Fruit fly (Drosophila melanogaster): Measurements from ENCODE around the gene Six4.

Six4 gene

dm6 chr3L:20771001-20771890 is 21.3 kb downstream of the Six4 start, which contains the start of the genes CG4042 and Pitslre (continued):
- TF ChIP-seq CG4424 (GFP tag; optimal IDR thresholded peaks at IDR 0.05) (peak; percentile 65), BEAF-32 (GFP tag; optimal IDR thresholded peaks at IDR 0.05) (peak; percentile 73), CG34376 (GFP tag; optimal IDR thresholded peaks at IDR 0.05) (no peak), Eip74EF (GFP tag; optimal IDR thresholded peaks at IDR 0.05) (no peak), btn (GFP tag; optimal IDR thresholded peaks at IDR 0.05) (no peak), CG4328 (GFP tag; optimal IDR thresholded peaks at IDR 0.05) (no peak), z (GFP tag; IDR thresholded peaks at IDR 0.05) (no peak), sc (optimal IDR thresholded peaks at IDR 0.05) (no peak), sc (GFP tag; optimal IDR thresholded peaks at IDR 0.05) (no peak), kay (GFP tag; optimal IDR thresholded peaks at IDR 0.05) (peak; percentile 25), en (GFP tag; optimal IDR thresholded peaks at IDR 0.05) (no peak), insv (GFP tag; optimal IDR thresholded peaks at IDR 0.05) (no peak), D19A (tag; optimal IDR thresholded peaks at IDR 0.05) (peak; percentile 37), wor (GFP tag; IDR thresholded peaks at IDR 0.05) (no peak), toy (GFP tag; IDR thresholded peaks at IDR 0.05) (no peak), CG1647 (GFP tag; optimal IDR thresholded peaks at IDR 0.05) (no peak), CG3726 (GFP tag; IDR thresholded peaks at IDR 0.05) (no peak), CG12942 (GFP tag; optimal IDR thresholded peaks at IDR 0.05) (peak; percentile 29), Sry-β (GFP tag; optimal IDR thresholded peaks at IDR 0.05) (no peak), kni (GFP tag; optimal IDR thresholded peaks at IDR 0.05) (no peak), ap (GFP tag; IDR thresholded peaks at IDR 0.05) (0 out of 2 replicates have a peak, but pooled peaks have one; percentile 23), Hey (tag; optimal IDR thresholded peaks at IDR 0.05) (no peak), Dip2 (GFP tag; IDR thresholded peaks at IDR 0.05) (no peak), nau (GFP tag; optimal IDR thresholded peaks at IDR 0.05) (no peak), CG11085 (GFP tag; IDR thresholded peaks at IDR 0.05) (no peak), cas (GFP tag; IDR thresholded peaks at IDR 0.05) (no peak), CG3281 (GFP tag; optimal IDR thresholded peaks at IDR 0.05) (no peak), grn (GFP tag; optimal IDR thresholded peaks at IDR 0.05) (no peak), CG33557 (GFP tag; optimal IDR thresholded peaks at IDR 0.05) (no peak), Neu2 (GFP tag; optimal IDR thresholded peaks at IDR 0.05; ENCODE audit: borderline replicate concordance) (no peak)

- TF ChIP-seq row (GFP tag; IDR thresholded peaks at IDR 0.05), result peak; percentile 32; the same call in 1 of the 3 replicates
- peak; percentile 68 for TF ChIP-seq Ets97D (GFP tag; optimal IDR thresholded peaks at IDR 0.05)
- TF ChIP-seq YL-1 (GFP tag; optimal IDR thresholded peaks at IDR 0.05), result peak; percentile 82
- TF ChIP-seq CG6254 (GFP tag; optimal IDR thresholded peaks at IDR 0.05), result peak; percentile 9
- TF ChIP-seq Pdp1 (GFP tag; optimal IDR thresholded peaks at IDR 0.05), result peak in 1 of 2 experiments; percentile 95
- TF ChIP-seq MESR4 (GFP tag; optimal IDR thresholded peaks at IDR 0.05), result peak; percentile 59
- TF ChIP-seq kni (GFP tag; optimal IDR thresholded peaks at IDR 0.05), result peak; percentile 70
- TF ChIP-seq nmo (GFP tag; optimal IDR thresholded peaks at IDR 0.05), result peak; percentile 8
- TF ChIP-seq NK7.1 (GFP tag; optimal IDR thresholded peaks at IDR 0.05), result no peak
- no peak for TF ChIP-seq CG6854 (GFP tag; optimal IDR thresholded peaks at IDR 0.05)
- no peak for TF ChIP-seq CG12299 (tag; optimal IDR thresholded peaks at IDR 0.05)
- no peak for TF ChIP-seq dpn (GFP tag; optimal IDR thresholded peaks at IDR 0.05)
- peak; percentile 21 for TF ChIP-seq sug (tag; optimal IDR thresholded peaks at IDR 0.05)
- peak; percentile 77 for TF ChIP-seq Nf-YC (tag; optimal IDR thresholded peaks at IDR 0.05)
- TF ChIP-seq CG2712 (tag; optimal IDR thresholded peaks at IDR 0.05), result peak; percentile 13
- peak; percentile 96 for TF ChIP-seq MBD-R2 (GFP tag; IDR thresholded peaks at IDR 0.05)
- peak; percentile 43 for TF ChIP-seq CG12659 (GFP tag; optimal IDR thresholded peaks at IDR 0.05)
- peak; percentile 27 for TF ChIP-seq CG14710 (tag; optimal IDR thresholded peaks at IDR 0.05)
- TF ChIP-seq sisA (GFP tag; IDR thresholded peaks at IDR 0.05), result no peak
- TF ChIP-seq Rfx (GFP tag; IDR thresholded peaks at IDR 0.05), result no peak
- no peak for TF ChIP-seq jumu (GFP tag; optimal IDR thresholded peaks at IDR 0.05)
Measured at dm6 chr3L:20769350-20769749, 23.2 kb downstream of the Six4 start, which contains the start of the genes CG4074 and CG4186. Gene CG4074, minus strand, starts transcription at chr3L:20769500. Gene CG4186, plus strand, starts transcription at chr3L:20769586.

All from whole organism, embryonic.